Worm (Caenorhabditis elegans) whole organism, late embryonic: ENCODE measurements around the gene ZK1127.5.
A peak's percentile ranks its signal among the peaks of the same experiment; 100 is the strongest.

Experiments used
- C38D4.7 ChIP-seq: fragments of 200-800 bp; sonication (Bioruptor generic); optimal IDR thresholded peaks from 2 replicates; lab custom pipeline; 2018; ENCODE audit warnings: mild to moderate bottlenecking, missing genetic modification characterization, moderate library complexity, missing compliant biosample characterization
- K09A11.1 ChIP-seq: sonication (generic microtip); optimal IDR thresholded peaks from 2 replicates; lab custom pipeline; 2017; ENCODE audit warnings: antibody characterized with exemption, mild to moderate bottlenecking, missing genetic modification characterization, missing compliant biosample characterization; ENCODE audit not compliant: insufficient read depth
- T23F11.4 ChIP-seq: fragments of 200-800 bp; sonication (Bioruptor generic); optimal IDR thresholded peaks from 2 replicates; lab custom pipeline; 2018; ENCODE audit warnings: mild to moderate bottlenecking, missing genetic modification characterization, missing compliant biosample characterization
- ahr-1 ChIP-seq: sonication (generic microtip); optimal IDR thresholded peaks from 2 replicates; lab custom pipeline; 2016; ENCODE audit warnings: missing genetic modification characterization, missing compliant biosample characterization
- ama-1 ChIP-seq: fragments of 150-350 bp; optimal IDR thresholded peaks from 2 replicates; lab custom pipeline; 2014
- ceh-14 ChIP-seq: sonication (generic microtip); optimal IDR thresholded peaks from 2 replicates; lab custom pipeline; 2016; ENCODE audit warnings: missing genotype, missing genetic modification characterization, missing compliant biosample characterization
- ceh-19 ChIP-seq: fragments of 200-800 bp; sonication (Bioruptor generic); optimal IDR thresholded peaks from 2 replicates; lab custom pipeline; 2018; ENCODE audit warnings: mild to moderate bottlenecking, missing genetic modification characterization, missing compliant biosample characterization
- ceh-22 ChIP-seq: sonication (generic microtip); optimal IDR thresholded peaks from 2 replicates; lab custom pipeline; 2017; ENCODE audit warnings: missing biosample characterization, missing genetic modification characterization
- ceh-30 ChIP-seq: fragments of 150-350 bp; optimal IDR thresholded peaks from 2 replicates; lab custom pipeline; 2014; ENCODE audit warnings: missing biosample characterization, missing genetic modification characterization
- ceh-31 ChIP-seq: sonication (generic microtip); optimal IDR thresholded peaks from 2 replicates; lab custom pipeline; 2016; ENCODE audit warnings: missing genetic modification characterization, missing compliant biosample characterization
- ceh-45 ChIP-seq: fragments of 200-800 bp; sonication (Bioruptor generic); IDR thresholded peaks from 2 replicates; pipeline ENCODE4 v1.3.6; 2022; ENCODE audit warnings: missing genetic modification reagents, missing genetic modification characterization, missing compliant biosample characterization
- ceh-9 ChIP-seq: sonication (generic microtip); optimal IDR thresholded peaks from 2 replicates; lab custom pipeline; 2016; ENCODE audit warnings: mild to moderate bottlenecking, missing genetic modification characterization, inconsistent platforms, missing compliant biosample characterization
- dmd-4 ChIP-seq: sonication (generic microtip); optimal IDR thresholded peaks from 2 replicates; lab custom pipeline; 2016; ENCODE audit warnings: borderline replicate concordance, missing genetic modification characterization, missing compliant biosample characterization
- dve-1 ChIP-seq: sonication (generic microtip); optimal IDR thresholded peaks from 2 replicates; lab custom pipeline; 2017; ENCODE audit warnings: antibody characterized with exemption, mild to moderate bottlenecking, missing genetic modification characterization, missing compliant biosample characterization
- elt-2 ChIP-seq: sonication (generic microtip); optimal IDR thresholded peaks from 2 replicates; lab custom pipeline; 2016; ENCODE audit warnings: missing genetic modification reagents, missing genetic modification characterization, missing compliant biosample characterization
- ets-4 ChIP-seq: sonication (generic microtip); optimal IDR thresholded peaks from 2 replicates; lab custom pipeline; 2016; ENCODE audit warnings: missing genetic modification characterization, missing compliant biosample characterization
- eyg-1 ChIP-seq: sonication (generic microtip); optimal IDR thresholded peaks from 2 replicates; lab custom pipeline; 2016; ENCODE audit warnings: missing genotype, missing genetic modification characterization, missing compliant biosample characterization
- fkh-10 ChIP-seq: fragments of 150-350 bp; optimal IDR thresholded peaks from 2 replicates; lab custom pipeline; 2014; ENCODE audit warnings: missing biosample characterization, missing genetic modification reagents, missing genetic modification characterization
- fkh-6 ChIP-seq: sonication (generic microtip); optimal IDR thresholded peaks from 2 replicates; lab custom pipeline; 2016; ENCODE audit warnings: missing genetic modification characterization, missing compliant biosample characterization
- hlh-15 ChIP-seq: sonication (generic microtip); optimal IDR thresholded peaks from 2 replicates; lab custom pipeline; 2016; ENCODE audit warnings: missing genetic modification characterization, missing compliant biosample characterization
- mec-3 ChIP-seq: sonication (generic microtip); optimal IDR thresholded peaks from 2 replicates; lab custom pipeline; 2016; ENCODE audit warnings: borderline replicate concordance, missing genetic modification characterization, missing compliant biosample characterization
- nhr-11 ChIP-seq: fragments of 150-350 bp; optimal IDR thresholded peaks from 2 replicates; lab custom pipeline; 2014; ENCODE audit warnings: missing biosample characterization, missing genetic modification characterization
- nhr-232 ChIP-seq: sonication (generic microtip); optimal IDR thresholded peaks from 2 replicates; lab custom pipeline; 2016; ENCODE audit warnings: missing genetic modification characterization, missing compliant biosample characterization
- npax-4 ChIP-seq: sonication (generic microtip); optimal IDR thresholded peaks from 2 replicates; lab custom pipeline; 2016; ENCODE audit warnings: missing genetic modification characterization, missing compliant biosample characterization
- odd-2 ChIP-seq: sonication (generic microtip); optimal IDR thresholded peaks from 2 replicates; lab custom pipeline; 2017; ENCODE audit warnings: antibody characterized with exemption, mild to moderate bottlenecking, missing genetic modification characterization, missing compliant biosample characterization
- pag-3 ChIP-seq: sonication (generic microtip); optimal IDR thresholded peaks from 2 replicates; lab custom pipeline; 2016; ENCODE audit warnings: missing compliant biosample characterization, missing genetic modification characterization, borderline replicate concordance
- pat-9 ChIP-seq: fragments of 200-800 bp; sonication (Bioruptor generic); optimal IDR thresholded peaks from 2 replicates; lab custom pipeline; 2018; ENCODE audit warnings: mild to moderate bottlenecking, missing genetic modification characterization, moderate library complexity, missing compliant biosample characterization
- pax-1 ChIP-seq: fragments of 150-350 bp; optimal IDR thresholded peaks from 2 replicates; lab custom pipeline; 2014; ENCODE audit warnings: missing biosample characterization, missing genetic modification characterization
- pha-2 ChIP-seq: sonication (generic microtip); optimal IDR thresholded peaks from 2 replicates; lab custom pipeline; 2017; ENCODE audit warnings: mild to moderate bottlenecking, missing genetic modification characterization, missing compliant biosample characterization
- pha-4 ChIP-seq: fragments of 150-350 bp; optimal IDR thresholded peaks from 2 replicates; lab custom pipeline; 2018; ENCODE audit warnings: missing biosample characterization, missing genetic modification reagents, missing genetic modification characterization
- pqm-1 ChIP-seq: sonication (generic microtip); optimal IDR thresholded peaks from 2 replicates; lab custom pipeline; 2016; ENCODE audit warnings: missing genetic modification characterization, missing compliant biosample characterization
- sdc-2 ChIP-seq: sonication (generic microtip); optimal IDR thresholded peaks from 2 replicates; lab custom pipeline; 2016; ENCODE audit warnings: missing genotype, missing genetic modification characterization, missing compliant biosample characterization
- sox-2 ChIP-seq: fragments of 200-800 bp; sonication (Bioruptor generic); IDR thresholded peaks from 2 replicates; pipeline ENCODE4 v1.3.6; 2022; ENCODE audit warnings: missing genetic modification reagents, missing genetic modification characterization, missing compliant biosample characterization
- syd-9 ChIP-seq: sonication (generic microtip); optimal IDR thresholded peaks from 2 replicates; lab custom pipeline; 2016; ENCODE audit warnings: mild to moderate bottlenecking, missing genetic modification characterization, moderate library complexity, missing compliant biosample characterization
- tbx-7 ChIP-seq: sonication (generic microtip); optimal IDR thresholded peaks from 2 replicates; lab custom pipeline; 2016; ENCODE audit warnings: missing genotype, missing genetic modification characterization, missing compliant biosample characterization
- ttx-3 ChIP-seq: sonication (generic microtip); optimal IDR thresholded peaks from 2 replicates; lab custom pipeline; 2016; ENCODE audit warnings: missing genetic modification reagents, missing genetic modification characterization, missing compliant biosample characterization
- unc-3 ChIP-seq, 2 experiments: fragments of 200-800 bp in 1 of 2; sonication (Bioruptor generic) in 1 of 2; sonication (generic microtip) in 1 of 2; conservative IDR thresholded peaks in 1 of 2; optimal IDR thresholded peaks in 1 of 2; 2 replicates each; pipeline versions ENCODE4 v1.3.6 to Lab custom; 2016 to 2022; ENCODE audit warnings: missing compliant biosample characterization in 2 of 2, missing genetic modification characterization in 2 of 2, missing genetic modification reagents in 1 of 2
- unc-42 ChIP-seq: sonication (generic microtip); optimal IDR thresholded peaks from 2 replicates; lab custom pipeline; 2016; ENCODE audit warnings: missing genotype, missing genetic modification characterization, missing compliant biosample characterization
- unc-86 ChIP-seq: sonication (generic microtip); optimal IDR thresholded peaks from 2 replicates; lab custom pipeline; 2016; ENCODE audit warnings: missing genetic modification characterization, missing compliant biosample characterization
- ztf-16 ChIP-seq: sonication (generic microtip); optimal IDR thresholded peaks from 2 replicates; lab custom pipeline; 2017; ENCODE audit warnings: missing genetic modification characterization, missing compliant biosample characterization

ZK1127.5 gene

ce11 chrII:7060202-7060601 lies 9.7 kb downstream of the ZK1127.5 start:
- TF ChIP-seq elt-2: peak; percentile 34
- no peak for TF ChIP-seq odd-2 (tag; lab: Kevin White, UChicago)

ce11 chrII:7060791-7061190 lies 10.3 kb downstream of the ZK1127.5 start:
- TF ChIP-seq nhr-11 (tag; lab: Kevin White, UChicago) (no peak), sdc-2 (no peak), dve-1 (tag; lab: Kevin White, UChicago) (no peak), sox-2 (no peak), pag-3 (no peak), hlh-15 (tag; lab: Kevin White, UChicago) (no peak), ceh-31 (no peak), pqm-1 (tag; lab: Kevin White, UChicago) (no peak), unc-86 (tag; lab: Kevin White, UChicago) (no peak), ceh-45 (GFP tag; lab: Robert Waterston, UW) (no peak), ceh-9 (tag; lab: Kevin White, UChicago) (no peak), pax-1 (no peak)

ce11 chrII:7061730-7062129 lies 11.3 kb downstream of the ZK1127.5 start, which contains the start of gene acs-6:
TSS of gene acs-6 (plus strand) at chrII:7062030.
- no peak for TF ChIP-seq hlh-15 (tag; lab: Kevin White, UChicago)
- no peak for TF ChIP-seq pqm-1 (tag; lab: Kevin White, UChicago)
- TF ChIP-seq pha-2 (tag; lab: Kevin White, UChicago): no peak
- no peak for TF ChIP-seq ets-4
- TF ChIP-seq mec-3: no peak
- no peak for TF ChIP-seq ahr-1 (tag; lab: Kevin White, UChicago)
- no peak for TF ChIP-seq nhr-232 (tag; lab: Kevin White, UChicago)
- TF ChIP-seq pha-4 (tag; lab: Kevin White, UChicago): no peak
- no peak for TF ChIP-seq pat-9 (tag; lab: Kevin White, UChicago)
- no peak for TF ChIP-seq ceh-19 (GFP tag; lab: Kevin White, UChicago)
- no peak for TF ChIP-seq syd-9 (tag; lab: Kevin White, UChicago)
- no peak for TF ChIP-seq pax-1
- no peak for TF ChIP-seq T23F11.4 (GFP tag; lab: Kevin White, UChicago)
- TF ChIP-seq ceh-30 (tag; lab: Kevin White, UChicago): no peak

ce11 chrII:7065391-7065790 lies 14.9 kb downstream of the ZK1127.5 start, which contains the start of gene nos-2:
TSS of gene nos-2 (plus strand) at chrII:7065618.
- TF ChIP-seq dmd-4 (tag; lab: Kevin White, UChicago) (no peak), odd-2 (tag; lab: Kevin White, UChicago) (no peak), ceh-22 (no peak), ceh-19 (GFP tag; lab: Kevin White, UChicago) (no peak), pag-3 (no peak), C38D4.7 (GFP tag; lab: Kevin White, UChicago) (no peak), ztf-16 (no peak), pha-4 (tag; lab: Kevin White, UChicago) (no peak), fkh-10 (GFP tag; lab: Kevin White, UChicago) (no peak), T23F11.4 (GFP tag; lab: Kevin White, UChicago) (no peak), ama-1 (lab: Kevin White, UChicago) (no peak)

- TF ChIP-seq pha-4 (tag; lab: Kevin White, UChicago): no peak
- TF ChIP-seq unc-42 (tag; lab: Kevin White, UChicago): no peak
- TF ChIP-seq unc-3 (GFP tag; conservative IDR thresholded peaks at IDR 0.05; lab: Robert Waterston, UW): no peak
- TF ChIP-seq unc-3 (tag; optimal IDR thresholded peaks at IDR 0.05; lab: Kevin White, UChicago): no peak
- TF ChIP-seq ttx-3: no peak
- TF ChIP-seq nhr-232 (tag; lab: Kevin White, UChicago): no peak
- TF ChIP-seq eyg-1 (tag; lab: Kevin White, UChicago): no peak
- TF ChIP-seq odd-2 (tag; lab: Kevin White, UChicago): no peak
- TF ChIP-seq ama-1 (lab: Kevin White, UChicago): no peak
- no peak for TF ChIP-seq K09A11.1 (tag; lab: Kevin White, UChicago)
- TF ChIP-seq npax-4 (tag; lab: Kevin White, UChicago): no peak
- no peak for TF ChIP-seq ets-4
- TF ChIP-seq unc-86 (tag; lab: Kevin White, UChicago): no peak
- TF ChIP-seq ceh-14 (tag; lab: Kevin White, UChicago): no peak
- no peak for TF ChIP-seq ceh-30 (tag; lab: Kevin White, UChicago)
- TF ChIP-seq tbx-7 (tag; lab: Kevin White, UChicago): no peak
- no peak for TF ChIP-seq fkh-6 (tag; lab: Kevin White, UChicago)
These were observed 19.4 kb downstream of the ZK1127.5 start, which contains the start of gene him-14 for ce11 chrII:7069866-7070265. TSS of gene him-14 (minus strand) at chrII:7069966.
